3 fruit fly cellular contexts compared by ENCODE assay signal in the genomic region with DNA sequence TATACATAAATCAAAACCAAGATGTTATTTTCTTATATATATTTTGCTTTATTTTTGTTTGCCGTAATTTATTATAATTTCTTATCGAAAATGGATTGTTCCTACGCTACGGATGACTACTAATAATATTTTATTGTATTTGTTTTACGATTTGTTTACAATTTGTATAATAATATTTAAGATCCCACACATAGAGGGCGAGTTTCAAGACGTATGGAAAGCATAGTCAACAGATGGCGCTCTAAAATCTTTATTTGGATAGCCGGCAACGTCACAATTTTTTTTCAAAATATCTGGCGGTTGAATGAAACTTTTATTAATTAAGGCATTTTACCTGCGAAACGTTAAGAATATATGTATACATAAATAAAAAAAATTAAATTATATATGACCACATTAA.
A peak's percentile ranks its signal among the peaks of the same experiment; 100 is the strongest.
TF ChIP-seq lines count a peak whose summit lies in the region.

No protein-coding gene starts in this region.

TF ChIP-seq in whole organism, adult, 20 proteins besides CTCF, POLR2A, EP300 and RAD21 (continued from another document):
- TF ChIP-seq Hr96 (GFP tag; optimal IDR thresholded peaks at IDR 0.05; lab: Kevin White, UChicago) (peak; percentile 36), CG7045 (GFP tag; optimal IDR thresholded peaks at IDR 0.05; lab: Kevin White, UChicago) (peak; percentile 30), CG7101 (tag; optimal IDR thresholded peaks at IDR 0.05; lab: Kevin White, UChicago) (peak; percentile 58)
TF ChIP-seq in whole organism, adult: peak in this region for 11.

TF ChIP-seq in whole organism, embryonic, 481 proteins besides CTCF, POLR2A, EP300 and RAD21 (continued from another document and continues in another):
- TF ChIP-seq CG10147 (GFP tag; optimal IDR thresholded peaks at IDR 0.05; lab: Kevin White, UChicago) (peak; percentile 36), CG14710 (tag; optimal IDR thresholded peaks at IDR 0.05; lab: Kevin White, UChicago) (peak; percentile 14), D19A (tag; optimal IDR thresholded peaks at IDR 0.05; lab: Kevin White, UChicago) (peak; percentile 51), emc (GFP tag; optimal IDR thresholded peaks at IDR 0.05; lab: Kevin White, UChicago) (no peak), CG11093 (GFP tag; IDR thresholded peaks at IDR 0.05; lab: Robert Waterston, UW) (no peak), CG13287 (GFP tag; IDR thresholded peaks at IDR 0.05; lab: Robert Waterston, UW; ENCODE audit: partially characterized antibody) (peak; percentile 31; the same call in 1 of the 2 replicates), sr (GFP tag; IDR thresholded peaks at IDR 0.05; lab: Robert Waterston, UW) (no peak), CG6689 (GFP tag; IDR thresholded peaks at IDR 0.05; lab: Robert Waterston, UW) (no peak), Tbp (GFP tag; optimal IDR thresholded peaks at IDR 0.05; lab: Kevin White, UChicago) (no peak), cwo (GFP tag; optimal IDR thresholded peaks at IDR 0.05; lab: Kevin White, UChicago) (no peak), CG18599 (GFP tag; optimal IDR thresholded peaks at IDR 0.05; lab: Kevin White, UChicago) (no peak), Max (GFP tag; optimal IDR thresholded peaks at IDR 0.05; lab: Kevin White, UChicago) (no peak), CG12299 (tag; optimal IDR thresholded peaks at IDR 0.05; lab: Kevin White, UChicago) (no peak), CG10431 (GFP tag; optimal IDR thresholded peaks at IDR 0.05; lab: Kevin White, UChicago) (no peak), CG17802 (tag; optimal IDR thresholded peaks at IDR 0.05; lab: Kevin White, UChicago) (no peak), dan (GFP tag; IDR thresholded peaks at IDR 0.05; lab: Robert Waterston, UW) (no peak), jigr1 (GFP tag; IDR thresholded peaks at IDR 0.05; lab: Robert Waterston, UW) (peak; percentile 48; the same call in 1 of the 3 replicates), dpn (GFP tag; optimal IDR thresholded peaks at IDR 0.05; lab: Kevin White, UChicago) (peak in 1 of 2 experiments; percentile 57), mirr (GFP tag; optimal IDR thresholded peaks at IDR 0.05; lab: Kevin White, UChicago) (no peak), CG15601 (tag; optimal IDR thresholded peaks at IDR 0.05; lab: Kevin White, UChicago) (peak; percentile 52), stwl (tag; optimal IDR thresholded peaks at IDR 0.05; lab: Kevin White, UChicago) (peak; percentile 77), grau (tag; optimal IDR thresholded peaks at IDR 0.05; lab: Kevin White, UChicago) (peak; percentile 56), CG10209 (GFP tag; optimal IDR thresholded peaks at IDR 0.05; lab: Kevin White, UChicago) (no peak), Lhr (GFP tag; optimal IDR thresholded peaks at IDR 0.05; lab: Kevin White, UChicago) (peak; percentile 87), ftz-f1 (GFP tag; optimal IDR thresholded peaks at IDR 0.05; lab: Kevin White, UChicago) (no peak), lola (GFP tag; optimal IDR thresholded peaks at IDR 0.05; lab: Kevin White, UChicago) (no peak), CG2116 (GFP tag; optimal IDR thresholded peaks at IDR 0.05; lab: Kevin White, UChicago) (peak; percentile 24), CG9727 (GFP tag; optimal IDR thresholded peaks at IDR 0.05; lab: Kevin White, UChicago) (no peak), trem (tag; optimal IDR thresholded peaks at IDR 0.05; lab: Kevin White, UChicago) (peak; percentile 26), CG15479 (GFP tag; optimal IDR thresholded peaks at IDR 0.05; lab: Kevin White, UChicago) (no peak), pb (GFP tag; optimal IDR thresholded peaks at IDR 0.05; lab: Kevin White, UChicago) (no peak), ranshi (GFP tag; IDR thresholded peaks at IDR 0.05; lab: Robert Waterston, UW) (no peak), Sox102F (GFP tag; optimal IDR thresholded peaks at IDR 0.05; lab: Kevin White, UChicago) (peak; percentile 47), Drgx (GFP tag; IDR thresholded peaks at IDR 0.05; lab: Robert Waterston, UW) (no peak), onecut (GFP tag; IDR thresholded peaks at IDR 0.05; lab: Robert Waterston, UW) (peak; percentile 22; the same call in 1 of the 2 replicates), pros (GFP tag; optimal IDR thresholded peaks at IDR 0.05; lab: Kevin White, UChicago) (peak; percentile 80), Bteb2 (GFP tag; optimal IDR thresholded peaks at IDR 0.05; lab: Kevin White, UChicago) (no peak), gro (GFP tag; optimal IDR thresholded peaks at IDR 0.05; lab: Kevin White, UChicago) (no peak), PHDP (tag; optimal IDR thresholded peaks at IDR 0.05; lab: Kevin White, UChicago) (peak; percentile 64), HmgZ (tag; optimal IDR thresholded peaks at IDR 0.05; lab: Kevin White, UChicago) (peak; percentile 84), CG8290 (GFP tag; optimal IDR thresholded peaks at IDR 0.05; lab: Kevin White, UChicago) (peak; percentile 6), CG8290 (tag; optimal IDR thresholded peaks at IDR 0.05; lab: Kevin White, UChicago) (peak in 1 of 2 experiments; percentile 46), pan (optimal IDR thresholded peaks at IDR 0.05; lab: Kevin White, UChicago) (no peak), pan (GFP tag; optimal IDR thresholded peaks at IDR 0.05 in 1 of 2, IDR thresholded peaks at IDR 0.05 in 1 of 2) (peak in 1 of 2 experiments; percentile 27), Dek (tag; optimal IDR thresholded peaks at IDR 0.05; lab: Kevin White, UChicago) (peak; percentile 83), CG13775 (GFP tag; optimal IDR thresholded peaks at IDR 0.05; lab: Kevin White, UChicago) (peak; percentile 3), eyg (GFP tag; optimal IDR thresholded peaks at IDR 0.05; lab: Kevin White, UChicago) (no peak), MTF-1 (GFP tag; optimal IDR thresholded peaks at IDR 0.05; lab: Kevin White, UChicago; ENCODE audit: borderline replicate concordance) (no peak), z (GFP tag; IDR thresholded peaks at IDR 0.05; lab: Robert Waterston, UW) (no peak), CG3995 (GFP tag; optimal IDR thresholded peaks at IDR 0.05; lab: Kevin White, UChicago) (peak; percentile 25), gsb (GFP tag; IDR thresholded peaks at IDR 0.05; lab: Robert Waterston, UW) (no peak), Atf3 (GFP tag; optimal IDR thresholded peaks at IDR 0.05; lab: Kevin White, UChicago) (no peak), D19B (GFP tag; optimal IDR thresholded peaks at IDR 0.05; lab: Kevin White, UChicago) (no peak), NK7.1 (GFP tag; optimal IDR thresholded peaks at IDR 0.05; lab: Kevin White, UChicago) (no peak), Dad (GFP tag; optimal IDR thresholded peaks at IDR 0.05; lab: Kevin White, UChicago) (no peak), Spps (tag; optimal IDR thresholded peaks at IDR 0.05; lab: Kevin White, UChicago) (no peak), Rfx (GFP tag; IDR thresholded peaks at IDR 0.05; lab: Robert Waterston, UW) (peak; percentile 62), CG15696 (tag; optimal IDR thresholded peaks at IDR 0.05; lab: Kevin White, UChicago) (peak; percentile 64), NfI (GFP tag; optimal IDR thresholded peaks at IDR 0.05; lab: Kevin White, UChicago) (peak; percentile 45), CG1603 (tag; optimal IDR thresholded peaks at IDR 0.05; lab: Kevin White, UChicago) (peak; percentile 47), Meics (GFP tag; optimal IDR thresholded peaks at IDR 0.05; lab: Kevin White, UChicago) (peak; percentile 35), inv (GFP tag; IDR thresholded peaks at IDR 0.05; lab: Robert Waterston, UW; ENCODE audit: partially characterized antibody) (no peak)

TF ChIP-seq in whole organism, prepupa, 60 proteins besides CTCF, POLR2A, EP300 and RAD21 (continued from another document):
- TF ChIP-seq CG3919 (GFP tag; optimal IDR thresholded peaks at IDR 0.05; lab: Kevin White, UChicago), result no peak
- TF ChIP-seq CG16779 (tag; optimal IDR thresholded peaks at IDR 0.05; lab: Kevin White, UChicago), result no peak
- TF ChIP-seq Hr39 (GFP tag; optimal IDR thresholded peaks at IDR 0.05; lab: Kevin White, UChicago), result peak; percentile 13
- TF ChIP-seq CG9139 (GFP tag; optimal IDR thresholded peaks at IDR 0.05; lab: Kevin White, UChicago), result no peak
- no peak for TF ChIP-seq Gug (GFP tag; IDR thresholded peaks at IDR 0.05; lab: Robert Waterston, UW)
- TF ChIP-seq fd85E (GFP tag; optimal IDR thresholded peaks at IDR 0.05; lab: Kevin White, UChicago), result no peak
- no peak for TF ChIP-seq Hr38 (GFP tag; optimal IDR thresholded peaks at IDR 0.05; lab: Kevin White, UChicago)
- TF ChIP-seq CG8319 (GFP tag; optimal IDR thresholded peaks at IDR 0.05; lab: Kevin White, UChicago), result no peak
- no peak for TF ChIP-seq CG10669 (GFP tag; optimal IDR thresholded peaks at IDR 0.05; lab: Kevin White, UChicago)
- TF ChIP-seq Eip75B (GFP tag; optimal IDR thresholded peaks at IDR 0.05; lab: Kevin White, UChicago), result no peak
- TF ChIP-seq CG10631 (GFP tag; optimal IDR thresholded peaks at IDR 0.05; lab: Kevin White, UChicago), result no peak
- TF ChIP-seq net (GFP tag; optimal IDR thresholded peaks at IDR 0.05; lab: Kevin White, UChicago), result no peak
- TF ChIP-seq Smox (GFP tag; optimal IDR thresholded peaks at IDR 0.05; lab: Kevin White, UChicago), result peak; percentile 6
- no peak for TF ChIP-seq CG8119 (GFP tag; IDR thresholded peaks at IDR 0.05; lab: Robert Waterston, UW)
- no peak for TF ChIP-seq CG6276 (GFP tag; optimal IDR thresholded peaks at IDR 0.05; lab: Kevin White, UChicago)
- no peak for TF ChIP-seq CG11762 (GFP tag; optimal IDR thresholded peaks at IDR 0.05; lab: Kevin White, UChicago; ENCODE audit: insufficient read depth)
- no peak for TF ChIP-seq esn (GFP tag; optimal IDR thresholded peaks at IDR 0.05; lab: Kevin White, UChicago)
- peak; percentile 97 for TF ChIP-seq fkh (GFP tag; optimal IDR thresholded peaks at IDR 0.05; lab: Kevin White, UChicago)
- peak; percentile 7 for TF ChIP-seq cyc (GFP tag; optimal IDR thresholded peaks at IDR 0.05; lab: Kevin White, UChicago)
- no peak for TF ChIP-seq Lpt (GFP tag; optimal IDR thresholded peaks at IDR 0.05; lab: Kevin White, UChicago)
